Fruit fly (Drosophila melanogaster) whole organism, embryonic: ENCODE measurements around the gene mrva.

Experiments used
- Abd-B ChIP-seq: fragments of 200-800 bp; sonication (Bioruptor generic); optimal IDR thresholded peaks from 2 replicates; lab custom pipeline; 2018; ENCODE audit warnings: missing biosample characterization, mild to moderate bottlenecking, missing genetic modification characterization, moderate library complexity
- Aef1 ChIP-seq: fragments of 200-800 bp; sonication (Bioruptor generic); IDR thresholded peaks from 3 replicates; pipeline ENCODE4 v1.3.6; 2022; ENCODE audit warnings: missing biosample characterization, missing genetic modification characterization
- Asciz ChIP-seq: fragments of 200-800 bp; sonication (Bioruptor generic); optimal IDR thresholded peaks from 2 replicates; lab custom pipeline; 2017; ENCODE audit warnings: missing biosample characterization, mild to moderate bottlenecking, missing genetic modification characterization, missing genetic modification reagents
- CG10274 ChIP-seq: fragments of 200-800 bp; sonication (Bioruptor generic); optimal IDR thresholded peaks from 3 replicates; lab custom pipeline; 2017; ENCODE audit warnings: missing biosample characterization, mild to moderate bottlenecking, missing genetic modification characterization
- CG11560 ChIP-seq: fragments of 200-800 bp; sonication (Bioruptor generic); IDR thresholded peaks from 3 replicates; pipeline ENCODE4 v1.3.6; 2022; ENCODE audit warnings: missing biosample characterization, missing genetic modification characterization
- CG11696 ChIP-seq: fragments of 200-800 bp; sonication (Bioruptor generic); IDR thresholded peaks from 2 replicates; pipeline ENCODE4 v1.3.6; 2022; ENCODE audit warnings: missing biosample characterization, missing genetic modification characterization
- CG11723 ChIP-seq: fragments of 200-800 bp; sonication (Bioruptor generic); optimal IDR thresholded peaks from 2 replicates; lab custom pipeline; 2017; ENCODE audit warnings: missing biosample characterization, mild to moderate bottlenecking, missing genetic modification characterization
- CG12071 ChIP-seq: fragments of 200-800 bp; sonication (Bioruptor generic); optimal IDR thresholded peaks from 3 replicates; lab custom pipeline; 2018; ENCODE audit warnings: missing biosample characterization, mild to moderate bottlenecking, missing genetic modification characterization
- CG12104 ChIP-seq: fragments of 200-800 bp; sonication (Bioruptor generic); optimal IDR thresholded peaks from 3 replicates; lab custom pipeline; 2016; ENCODE audit warnings: missing biosample characterization, missing genetic modification characterization
- CG14860 ChIP-seq: fragments of 200-800 bp; sonication (Bioruptor generic); IDR thresholded peaks from 3 replicates; pipeline ENCODE4 v1.3.6; 2022; ENCODE audit warnings: missing biosample characterization, missing genetic modification characterization; ENCODE audit not compliant: partially characterized antibody
- CG17568 ChIP-seq: fragments of 200-800 bp; sonication (Bioruptor generic); optimal IDR thresholded peaks from 2 replicates; lab custom pipeline; 2018; ENCODE audit warnings: missing biosample characterization, mild to moderate bottlenecking, missing genetic modification characterization, moderate library complexity
- CG18011 ChIP-seq: fragments of 200-800 bp; sonication (Bioruptor generic); optimal IDR thresholded peaks from 2 replicates; lab custom pipeline; 2017; ENCODE audit warnings: missing biosample characterization, missing genetic modification characterization, mild to moderate bottlenecking, moderate library complexity, missing genotype
- CG2129 ChIP-seq: fragments of 200-800 bp; sonication (Bioruptor generic); IDR thresholded peaks from 2 replicates; pipeline ENCODE4 v1.3.6; 2022; ENCODE audit warnings: missing biosample characterization, missing genetic modification characterization; ENCODE audit not compliant: partially characterized antibody
- CG31224 ChIP-seq: fragments of 200-800 bp; sonication (Bioruptor generic); IDR thresholded peaks from 2 replicates; pipeline ENCODE4 v1.3.6; 2022; ENCODE audit warnings: missing biosample characterization, missing genetic modification characterization
- CG31388 ChIP-seq: fragments of 200-800 bp; sonication (Bioruptor generic); optimal IDR thresholded peaks from 2 replicates; lab custom pipeline; 2016; ENCODE audit warnings: missing biosample characterization, missing genetic modification characterization
- CG32767 ChIP-seq: fragments of 200-800 bp; sonication (Bioruptor generic); IDR thresholded peaks from 2 replicates; pipeline ENCODE4 v1.3.6; 2022; ENCODE audit warnings: missing biosample characterization, missing genetic modification characterization
- CG3726 ChIP-seq: fragments of 200-800 bp; sonication (Bioruptor generic); IDR thresholded peaks from 3 replicates; pipeline ENCODE4, ENCODE4 v1.3.6; 2022; ENCODE audit warnings: missing biosample characterization, missing genetic modification characterization
- CTCF ChIP-seq: fragments of 200-800 bp; sonication (Bioruptor generic); optimal IDR thresholded peaks from 2 replicates; lab custom pipeline; 2017; ENCODE audit warnings: missing biosample characterization, mild to moderate bottlenecking, missing genetic modification characterization, moderate library complexity
- Dbx ChIP-seq: fragments of 200-800 bp; sonication (Bioruptor generic); IDR thresholded peaks from 3 replicates; pipeline ENCODE4 v1.3.6; 2022; ENCODE audit warnings: missing biosample characterization, missing genetic modification characterization
- Hr78 ChIP-seq, 2 experiments: fragments of 200-800 bp in 1 of 2; fragments of >200 bp in 1 of 2; sonication (Bioruptor generic) in 1 of 2; optimal IDR thresholded peaks; 2 replicates each; lab custom pipeline; 2017 to 2019; ENCODE audit warnings: missing biosample characterization in 2 of 2, missing genetic modification characterization in 2 of 2, mild to moderate bottlenecking in 1 of 2, moderate library complexity in 1 of 2
- Max ChIP-seq: fragments of 200-800 bp; sonication (Bioruptor generic); optimal IDR thresholded peaks from 2 replicates; lab custom pipeline; 2016; ENCODE audit warnings: missing biosample characterization, mild to moderate bottlenecking, missing genetic modification characterization
- NK7.1 ChIP-seq: fragments of 200-800 bp; sonication (Bioruptor generic); optimal IDR thresholded peaks from 3 replicates; lab custom pipeline; 2016; ENCODE audit warnings: missing biosample characterization, missing genetic modification characterization
- Nf-YB ChIP-seq: fragments of 200-800 bp; sonication (Bioruptor generic); optimal IDR thresholded peaks from 3 replicates; lab custom pipeline; 2019; ENCODE audit warnings: missing biosample characterization, mild to moderate bottlenecking, missing genetic modification characterization, moderate library complexity
- Nf-YC ChIP-seq: fragments of 200-800 bp; optimal IDR thresholded peaks from 3 replicates; lab custom pipeline; 2019; ENCODE audit warnings: missing biosample characterization, mild to moderate bottlenecking, missing genetic modification characterization, moderate library complexity
- Optix ChIP-seq: fragments of 200-800 bp; sonication (Bioruptor generic); IDR thresholded peaks from 3 replicates; pipeline ENCODE4 v1.3.6; 2022; ENCODE audit warnings: missing biosample characterization, missing genetic modification characterization
- Usf ChIP-seq: fragments of 200-800 bp; sonication (Bioruptor generic); optimal IDR thresholded peaks from 2 replicates; lab custom pipeline; 2017; ENCODE audit warnings: missing genotype, missing biosample characterization, missing genetic modification characterization
- Vsx1 ChIP-seq: fragments of 200-800 bp; sonication (Bioruptor generic); optimal IDR thresholded peaks from 2 replicates; lab custom pipeline; 2017; ENCODE audit warnings: missing biosample characterization, mild to moderate bottlenecking, missing genetic modification characterization, missing genetic modification reagents
- ab ChIP-seq: fragments of 200-800 bp; sonication (Bioruptor generic); optimal IDR thresholded peaks from 2 replicates; lab custom pipeline; 2016; ENCODE audit warnings: missing biosample characterization, missing genetic modification characterization
- ap ChIP-seq: fragments of 200-800 bp; sonication (Bioruptor generic); IDR thresholded peaks from 2 replicates; pipeline ENCODE4 v1.3.6; 2022; ENCODE audit warnings: missing biosample characterization, missing genetic modification characterization
- bbx ChIP-seq: fragments of 200-800 bp; sonication (Bioruptor generic); IDR thresholded peaks from 2 replicates; pipeline ENCODE4 v1.3.6; 2022; ENCODE audit warnings: missing biosample characterization, missing genetic modification characterization; ENCODE audit not compliant: partially characterized antibody
- bcd ChIP-seq: fragments of 200-800 bp; sonication (Bioruptor generic); optimal IDR thresholded peaks from 2 replicates; lab custom pipeline; 2017; ENCODE audit warnings: missing biosample characterization, mild to moderate bottlenecking, missing genetic modification characterization
- br ChIP-seq: fragments of >200 bp; optimal IDR thresholded peaks from 2 replicates; lab custom pipeline; 2017
- chinmo ChIP-seq: fragments of 200-800 bp; sonication (Bioruptor generic); IDR thresholded peaks from 4 replicates; pipeline ENCODE4 v1.3.6; 2022; ENCODE audit warnings: missing biosample characterization, missing genetic modification characterization; ENCODE audit not compliant: partially characterized antibody
- crol ChIP-seq: fragments of 200-800 bp; sonication (Bioruptor generic); IDR thresholded peaks from 2 replicates; pipeline ENCODE4 v1.3.6; 2022; ENCODE audit warnings: missing biosample characterization, missing genetic modification characterization
- da ChIP-seq: fragments of 200-800 bp; sonication (Bioruptor generic); optimal IDR thresholded peaks from 2 replicates; lab custom pipeline; 2016; ENCODE audit warnings: missing biosample characterization, missing genetic modification characterization
- dm ChIP-seq: fragments of 200-800 bp; sonication (Bioruptor generic); optimal IDR thresholded peaks from 3 replicates; lab custom pipeline; 2016; ENCODE audit warnings: missing biosample characterization, missing genetic modification characterization
- dmrt11E ChIP-seq: fragments of 200-800 bp; sonication (Bioruptor generic); optimal IDR thresholded peaks from 3 replicates; lab custom pipeline; 2018; ENCODE audit warnings: missing biosample characterization, mild to moderate bottlenecking, missing genetic modification characterization, moderate library complexity
- fd64A ChIP-seq: fragments of 200-800 bp; sonication (Bioruptor generic); optimal IDR thresholded peaks from 3 replicates; lab custom pipeline; 2018; ENCODE audit warnings: missing biosample characterization, mild to moderate bottlenecking, missing genetic modification characterization
- gce ChIP-seq: fragments of 200-800 bp; sonication (Bioruptor generic); IDR thresholded peaks from 3 replicates; pipeline ENCODE4 v1.3.6; 2022; ENCODE audit warnings: missing biosample characterization, missing genetic modification characterization
- gcm2 ChIP-seq: fragments of 200-800 bp; sonication (Bioruptor generic); optimal IDR thresholded peaks from 2 replicates; lab custom pipeline; 2016; ENCODE audit warnings: missing biosample characterization, missing genetic modification characterization
- gro ChIP-seq: fragments of 200-800 bp; sonication (Bioruptor generic); optimal IDR thresholded peaks from 2 replicates; lab custom pipeline; 2016; ENCODE audit warnings: missing biosample characterization, missing genetic modification characterization
- kay ChIP-seq: fragments of 200-800 bp; sonication (Bioruptor generic); optimal IDR thresholded peaks from 2 replicates; lab custom pipeline; 2016; ENCODE audit warnings: missing biosample characterization, missing genetic modification characterization
- mirr ChIP-seq: fragments of 200-800 bp; sonication (Bioruptor generic); optimal IDR thresholded peaks from 3 replicates; lab custom pipeline; 2018; ENCODE audit warnings: missing biosample characterization, mild to moderate bottlenecking, missing genetic modification characterization
- odd ChIP-seq: fragments of 200-800 bp; sonication (Bioruptor generic); optimal IDR thresholded peaks from 2 replicates; lab custom pipeline; 2017; ENCODE audit warnings: missing biosample characterization, mild to moderate bottlenecking, missing genetic modification characterization
- pros ChIP-seq: fragments of 200-800 bp; sonication (Bioruptor generic); optimal IDR thresholded peaks from 3 replicates; lab custom pipeline; 2019; ENCODE audit warnings: missing biosample characterization, mild to moderate bottlenecking, missing genetic modification characterization, moderate library complexity
- salm ChIP-seq: fragments of 200-800 bp; sonication (Bioruptor generic); optimal IDR thresholded peaks from 2 replicates; lab custom pipeline; 2018; ENCODE audit warnings: missing biosample characterization, mild to moderate bottlenecking, missing genetic modification characterization
- schlank ChIP-seq: fragments of 200-800 bp; sonication (Bioruptor generic); optimal IDR thresholded peaks from 2 replicates; lab custom pipeline; 2018; ENCODE audit warnings: missing biosample characterization, mild to moderate bottlenecking, missing genetic modification characterization
- sd ChIP-seq: fragments of 200-800 bp; sonication (Bioruptor generic); optimal IDR thresholded peaks from 3 replicates; lab custom pipeline; 2018; ENCODE audit warnings: missing biosample characterization, mild to moderate bottlenecking, missing genetic modification characterization, moderate library complexity
- sug ChIP-seq: fragments of 200-800 bp; optimal IDR thresholded peaks from 2 replicates; lab custom pipeline; 2019; ENCODE audit warnings: missing biosample characterization, mild to moderate bottlenecking, missing genetic modification characterization, moderate library complexity
- wdn ChIP-seq: fragments of 200-800 bp; sonication (Bioruptor generic); IDR thresholded peaks from 2 replicates; pipeline ENCODE4 v1.3.6; 2022; ENCODE audit warnings: missing biosample characterization, missing genetic modification characterization
- z ChIP-seq: fragments of 200-800 bp; sonication (Bioruptor generic); IDR thresholded peaks from 3 replicates; pipeline ENCODE4 v1.3.6; 2022; ENCODE audit warnings: missing biosample characterization, missing genetic modification characterization

The mrva gene

dm6 chr3L:7360324-7360852 lies 31.7 kb upstream of the mrva start, which contains the start of gene Sec63 (continued):
- TF ChIP-seq sd (tag; lab: Kevin White, UChicago): peak; percentile 19
- no peak for TF ChIP-seq Optix (GFP tag; lab: Robert Waterston, UW)
- TF ChIP-seq crol (GFP tag; lab: Robert Waterston, UW): peak; percentile 56
- no peak for TF ChIP-seq fd64A (GFP tag; lab: Kevin White, UChicago)
- TF ChIP-seq sug (tag; lab: Kevin White, UChicago): peak; percentile 3
- TF ChIP-seq CG2129 (GFP tag; lab: Robert Waterston, UW): peak; percentile 69
- peak; percentile 22 for TF ChIP-seq Asciz (GFP tag; lab: Kevin White, UChicago)
- TF ChIP-seq Hr78 (GFP tag; optimal IDR thresholded peaks at IDR 0.05; lab: Kevin White, UChicago): no peak
- no peak for TF ChIP-seq pros (GFP tag; lab: Kevin White, UChicago)
- no peak for TF ChIP-seq mirr (GFP tag; lab: Kevin White, UChicago)
- TF ChIP-seq chinmo (GFP tag; lab: Robert Waterston, UW): peak; percentile 6; the same call in 2 of the 4 replicates
- TF ChIP-seq Dbx (GFP tag; lab: Robert Waterston, UW): peak; percentile 45; the same call in 2 of the 3 replicates
- no peak for TF ChIP-seq ab (GFP tag; lab: Kevin White, UChicago)
- TF ChIP-seq Aef1 (GFP tag; lab: Robert Waterston, UW): no peak; the same call in 2 of the 3 replicates
- no peak for TF ChIP-seq CG12104
- TF ChIP-seq dm (GFP tag; lab: Kevin White, UChicago): peak; percentile 72
- TF ChIP-seq ap (GFP tag; lab: Robert Waterston, UW): peak; percentile 49; the same call in 1 of the 2 replicates
- no peak for TF ChIP-seq CG17568 (GFP tag; lab: Kevin White, UChicago)
- TF ChIP-seq Nf-YC (tag; lab: Kevin White, UChicago): no peak
- TF ChIP-seq dmrt11E (tag; lab: Kevin White, UChicago): no peak
- TF ChIP-seq CG3726: no peak
- TF ChIP-seq CG11723 (GFP tag; lab: Kevin White, UChicago): no peak
- no peak for TF ChIP-seq CG11560 (tag; lab: Robert Waterston, UW)
- no peak for TF ChIP-seq CG18011 (GFP tag; lab: Kevin White, UChicago)
- TF ChIP-seq odd (GFP tag; lab: Kevin White, UChicago): peak; percentile 36
- no peak for TF ChIP-seq CG31388 (GFP tag; lab: Kevin White, UChicago)
- TF ChIP-seq CTCF: peak; percentile 72
- no peak for TF ChIP-seq NK7.1 (GFP tag; lab: Kevin White, UChicago)
- TF ChIP-seq Abd-B: peak; percentile 36
- TF ChIP-seq salm: no peak
- no peak for TF ChIP-seq CG12071 (GFP tag; lab: Kevin White, UChicago)
- peak; percentile 41; the same call in 1 of the 3 replicates for TF ChIP-seq z (GFP tag; lab: Robert Waterston, UW)
- TF ChIP-seq schlank (tag; lab: Kevin White, UChicago): no peak
- no peak for TF ChIP-seq CG11696
- TF ChIP-seq wdn (GFP tag; lab: Robert Waterston, UW): peak; percentile 25; the same call in 1 of the 2 replicates
- TF ChIP-seq gce (GFP tag; lab: Robert Waterston, UW): no peak; the same call in 1 of the 3 replicates
- TF ChIP-seq Max (GFP tag; lab: Kevin White, UChicago): peak; percentile 58
- no peak for TF ChIP-seq Nf-YB (GFP tag; lab: Kevin White, UChicago)
- no peak for TF ChIP-seq CG31224 (GFP tag; lab: Robert Waterston, UW)
- TF ChIP-seq bcd (GFP tag; lab: Kevin White, UChicago): peak; percentile 33
- no peak for TF ChIP-seq CG10274 (GFP tag; lab: Kevin White, UChicago)
- no peak for TF ChIP-seq da
- TF ChIP-seq br: no peak
- TF ChIP-seq bbx (GFP tag; lab: Robert Waterston, UW): peak; percentile 97
- no peak for TF ChIP-seq Usf (GFP tag; lab: Kevin White, UChicago)
- TF ChIP-seq CG32767 (GFP tag; lab: Robert Waterston, UW): peak; percentile 20; the same call in 1 of the 2 replicates
- no peak for TF ChIP-seq gcm2 (GFP tag; lab: Kevin White, UChicago)
- TF ChIP-seq kay (GFP tag; lab: Kevin White, UChicago): no peak
- TF ChIP-seq CG14860 (GFP tag; lab: Robert Waterston, UW): peak; percentile 80
- TF ChIP-seq gro (GFP tag; lab: Kevin White, UChicago): peak; percentile 76
- TF ChIP-seq Vsx1 (GFP tag; lab: Kevin White, UChicago): peak; percentile 25
